Worm (Caenorhabditis elegans): ENCODE measurements around the gene gas-1.

Gene gas-1

ce11 chrX:15610527-15611091, 20.4 kb upstream of the gas-1 start (continued):
- TF ChIP-seq hmg-1.2 (GFP tag; IDR thresholded peaks at IDR 0.05), result peak; percentile 20; the same call in 1 of the 2 replicates
- TF ChIP-seq unc-62 (GFP tag; optimal IDR thresholded peaks at IDR 0.05), result peak; percentile 49
- 0 out of 2 replicates have a peak, but pooled peaks have one; percentile 24 for TF ChIP-seq Y95B8A.8 (GFP tag; IDR thresholded peaks at IDR 0.05)
- no peak for TF ChIP-seq mcd-1 (GFP tag; IDR thresholded peaks at IDR 0.05)
- TF ChIP-seq rcor-1 (GFP tag; IDR thresholded peaks at IDR 0.05), result peak; percentile 52
- TF ChIP-seq Y56A3A.18 (GFP tag; IDR thresholded peaks at IDR 0.05), result peak; percentile 24; the same call in 1 of the 2 replicates
- no peak for TF ChIP-seq egrh-3 (GFP tag; IDR thresholded peaks at IDR 0.05)
- TF ChIP-seq F55B11.4 (tag; optimal IDR thresholded peaks at IDR 0.05; ENCODE audit: borderline replicate concordance, insufficient read depth), result no peak
- no peak for TF ChIP-seq athp-1 (tag; optimal IDR thresholded peaks at IDR 0.05)
- no peak for TF ChIP-seq F37B4.10 (GFP tag; IDR thresholded peaks at IDR 0.05)
- no peak for TF ChIP-seq mxl-1 (tag; optimal IDR thresholded peaks at IDR 0.05)
- no peak for TF ChIP-seq akir-1 (GFP tag; optimal IDR thresholded peaks at IDR 0.05)
- peak; percentile 99 for TF ChIP-seq cebp-1 (GFP tag; IDR thresholded peaks at IDR 0.05)
- TF ChIP-seq cebp-1 (tag; optimal IDR thresholded peaks at IDR 0.05), result peak; percentile 99
- peak; percentile 68 for TF ChIP-seq madf-10 (tag; optimal IDR thresholded peaks at IDR 0.05)
- no peak for TF ChIP-seq ztf-3 (GFP tag; optimal IDR thresholded peaks at IDR 0.05)
- TF ChIP-seq dpl-1 (GFP tag; optimal IDR thresholded peaks at IDR 0.05), result no peak
- TF ChIP-seq T07F8.4 (tag; optimal IDR thresholded peaks at IDR 0.05), result no peak
- no peak for TF ChIP-seq xnd-1 (tag; optimal IDR thresholded peaks at IDR 0.05)
- TF ChIP-seq F52B5.7 (tag; optimal IDR thresholded peaks at IDR 0.05), result no peak
- TF ChIP-seq K12H6.12 (tag; optimal IDR thresholded peaks at IDR 0.05), result peak; percentile 38
- no peak for TF ChIP-seq zim-3 (tag; optimal IDR thresholded peaks at IDR 0.05)
- no peak for TF ChIP-seq cebp-2 (GFP tag; IDR thresholded peaks at IDR 0.05)
- TF ChIP-seq nfya-2 (GFP tag; IDR thresholded peaks at IDR 0.05), result no peak
- TF ChIP-seq rec-8 (tag; optimal IDR thresholded peaks at IDR 0.05), result no peak
- TF ChIP-seq hmg-20 (GFP tag; IDR thresholded peaks at IDR 0.05), result 0 out of 2 replicates have a peak, but pooled peaks have one; percentile 16
- no peak for TF ChIP-seq nhr-179 (tag; optimal IDR thresholded peaks at IDR 0.05)
- no peak for TF ChIP-seq F33H1.4 (GFP tag; IDR thresholded peaks at IDR 0.05)
- TF ChIP-seq repo-1 (tag; optimal IDR thresholded peaks at IDR 0.05), result peak; percentile 49
- TF ChIP-seq lin-40 (tag; optimal IDR thresholded peaks at IDR 0.05), result peak; percentile 43
- TF ChIP-seq mes-4 (tag; optimal IDR thresholded peaks at IDR 0.05), result no peak
- no peak for TF ChIP-seq ztf-25 (GFP tag; IDR thresholded peaks at IDR 0.05)
- TF ChIP-seq madf-6 (GFP tag; IDR thresholded peaks at IDR 0.05), result no peak
- no peak for TF ChIP-seq nhr-27 (tag; optimal IDR thresholded peaks at IDR 0.05)
- no peak for TF ChIP-seq nhr-120 (GFP tag; IDR thresholded peaks at IDR 0.05)
- no peak for TF ChIP-seq ceh-27 (GFP tag; optimal IDR thresholded peaks at IDR 0.05)
- TF ChIP-seq F57A8.1 (GFP tag; optimal IDR thresholded peaks at IDR 0.05), result no peak
- no peak for TF ChIP-seq B0035.1 (tag; optimal IDR thresholded peaks at IDR 0.05)
- no peak for TF ChIP-seq F39B2.1 (GFP tag; IDR thresholded peaks at IDR 0.05)
- peak; percentile 68 for TF ChIP-seq nhr-90 (tag; optimal IDR thresholded peaks at IDR 0.05)
- TF ChIP-seq sptf-2 (GFP tag; optimal IDR thresholded peaks at IDR 0.05), result no peak
- TF ChIP-seq ceh-79 (tag; optimal IDR thresholded peaks at IDR 0.05), result no peak
- TF ChIP-seq tlf-1 (GFP tag; optimal IDR thresholded peaks at IDR 0.05), result peak; percentile 46
- 0 out of 2 replicates have a peak, but pooled peaks have one; percentile 66 for TF ChIP-seq Y53G8AR.9 (GFP tag; conservative IDR thresholded peaks at IDR 0.05)
- 0 out of 2 replicates have a peak, but pooled peaks have one; percentile 41 for TF ChIP-seq pbrm-1 (GFP tag; IDR thresholded peaks at IDR 0.05)
- TF ChIP-seq K11D2.4 (GFP tag; IDR thresholded peaks at IDR 0.05), result no peak
- no peak for TF ChIP-seq ceh-91 (GFP tag; IDR thresholded peaks at IDR 0.05)
- TF ChIP-seq unc-130 (GFP tag; optimal IDR thresholded peaks at IDR 0.05), result no peak
- no peak for TF ChIP-seq ztf-6 (GFP tag; IDR thresholded peaks at IDR 0.05)
